Worm (Caenorhabditis elegans) whole organism, young adult: Measurements from ENCODE around the gene rdl-1.

Experiments used
- hrde-1 ChIP-seq: sonication (generic microtip); optimal IDR thresholded peaks from 2 replicates; lab custom pipeline; 2016; ENCODE audit warnings: missing genetic modification characterization, mild to moderate bottlenecking, missing compliant biosample characterization, moderate library complexity, missing genotype, missing genetic modification reagents, borderline replicate concordance
- mes-4 ChIP-seq: sonication (generic microtip); optimal IDR thresholded peaks from 2 replicates; lab custom pipeline; 2016; ENCODE audit warnings: missing genotype, missing genetic modification characterization, missing compliant biosample characterization
- ztf-18 ChIP-seq: sonication (generic microtip); optimal IDR thresholded peaks from 2 replicates; lab custom pipeline; 2016; ENCODE audit warnings: missing genotype, mild to moderate bottlenecking, missing genetic modification characterization, missing compliant biosample characterization

ce11 chrIV:7791821-7792446 lies 21.9 kb upstream of the rdl-1 start, which contains the start of gene C33H5.13:
- no peak for TF ChIP-seq mes-4
- no peak for TF ChIP-seq ztf-18
- no peak for TF ChIP-seq hrde-1 (tag; lab: Kevin White, UChicago)
